Fruit fly (Drosophila melanogaster): Measurements from ENCODE around the gene Keap1.

Gene Keap1

DNA sequence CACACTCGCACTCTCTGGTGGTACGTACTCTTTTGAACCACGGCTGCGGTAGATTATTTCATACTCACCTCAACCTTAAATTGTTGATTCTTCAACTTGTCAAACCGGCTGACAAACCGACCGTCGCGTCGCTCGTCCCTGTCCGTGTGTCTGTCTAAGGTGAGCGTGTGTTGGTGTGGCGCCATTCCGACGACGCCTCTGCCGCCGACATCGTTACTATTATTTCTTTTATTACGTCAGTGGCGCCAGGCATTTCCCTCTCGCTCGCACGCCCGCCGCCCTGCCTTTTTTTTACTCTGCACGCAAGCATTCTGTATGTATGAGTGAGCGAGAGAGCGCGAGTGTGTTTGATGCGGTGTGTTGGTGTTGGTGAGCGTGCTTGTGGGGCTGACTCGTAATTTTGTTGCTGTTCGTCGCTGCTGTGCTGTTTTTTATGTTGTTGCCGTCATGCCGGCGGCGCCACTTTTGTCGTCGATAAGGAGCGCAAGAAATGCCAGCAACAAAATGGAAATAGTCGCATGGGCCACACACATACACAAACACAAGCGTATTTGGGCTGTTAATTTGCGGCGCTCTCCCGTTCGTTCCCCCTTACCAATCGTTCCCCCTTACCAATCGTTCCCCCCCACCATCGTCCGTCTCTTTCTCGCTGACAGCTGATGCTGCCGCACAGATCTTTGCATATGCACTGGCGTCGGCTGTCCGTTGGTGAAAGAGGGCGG lies 23.4 kb downstream of the Keap1 start (continued):
- peak; percentile 13 for TF ChIP-seq kah (GFP tag; optimal IDR thresholded peaks at IDR 0.05)
- TF ChIP-seq CG5180 (GFP tag; optimal IDR thresholded peaks at IDR 0.05), result peak; percentile 85
- TF ChIP-seq Mad (GFP tag; optimal IDR thresholded peaks at IDR 0.05), result no peak
- peak; percentile 45 for TF ChIP-seq CG15479 (GFP tag; optimal IDR thresholded peaks at IDR 0.05)
- peak; percentile 75 for TF ChIP-seq CTCF (GFP tag; optimal IDR thresholded peaks at IDR 0.05)
- TF ChIP-seq sens (GFP tag), result peak; percentile 77
- peak; percentile 15; the same call in 1 of the 2 replicates for TF ChIP-seq Bgb (GFP tag; IDR thresholded peaks at IDR 0.05; ENCODE audit: partially characterized antibody)
- peak; percentile 47; the same call in 2 of the 3 replicates for TF ChIP-seq Opbp (GFP tag; IDR thresholded peaks at IDR 0.05; ENCODE audit: partially characterized antibody)
- TF ChIP-seq CG17829 (tag; optimal IDR thresholded peaks at IDR 0.05), result peak; percentile 19
- peak; percentile 83 for TF ChIP-seq CG4360 (GFP tag; IDR thresholded peaks at IDR 0.05)
- peak; percentile 64; the same call in 2 of the 3 replicates for TF ChIP-seq Dbx (GFP tag; IDR thresholded peaks at IDR 0.05)
- peak; percentile 2 for TF ChIP-seq PHDP (tag; optimal IDR thresholded peaks at IDR 0.05)
- peak; percentile 95 for TF ChIP-seq chinmo (GFP tag; IDR thresholded peaks at IDR 0.05; ENCODE audit: partially characterized antibody)
- TF ChIP-seq gt (GFP tag; IDR thresholded peaks at IDR 0.05), result peak; percentile 36; the same call in 1 of the 2 replicates
- TF ChIP-seq CG8924 (tag; optimal IDR thresholded peaks at IDR 0.05), result peak; percentile 71
- TF ChIP-seq Drgx (GFP tag; IDR thresholded peaks at IDR 0.05), result peak; percentile 51
- TF ChIP-seq CG13894 (tag; optimal IDR thresholded peaks at IDR 0.05), result peak; percentile 74
- TF ChIP-seq Hr51 (GFP tag; optimal IDR thresholded peaks at IDR 0.05), result peak in 1 of 2 experiments; percentile 70
- TF ChIP-seq CG2712 (tag; optimal IDR thresholded peaks at IDR 0.05), result peak; percentile 9
- TF ChIP-seq caup (GFP tag; optimal IDR thresholded peaks at IDR 0.05; ENCODE audit: severe bottlenecking), result peak; percentile 56
- TF ChIP-seq HLHmδ (GFP tag; optimal IDR thresholded peaks at IDR 0.05), result peak; percentile 64
- peak; percentile 30 for TF ChIP-seq CG17385 (GFP tag; optimal IDR thresholded peaks at IDR 0.05)
- TF ChIP-seq Side (GFP tag; optimal IDR thresholded peaks at IDR 0.05), result peak; percentile 50
- peak; percentile 15 for TF ChIP-seq dmrt99B (tag; optimal IDR thresholded peaks at IDR 0.05)
- 0 out of 3 replicates have a peak, but pooled peaks have one; percentile 68 for TF ChIP-seq so (GFP tag; IDR thresholded peaks at IDR 0.05)
- peak; percentile 31 for TF ChIP-seq CrebB (tag; optimal IDR thresholded peaks at IDR 0.05)
- no peak for TF ChIP-seq CG4854 (GFP tag; optimal IDR thresholded peaks at IDR 0.05)
- TF ChIP-seq gem (tag; optimal IDR thresholded peaks at IDR 0.05), result no peak
- TF ChIP-seq scrt (GFP tag; optimal IDR thresholded peaks at IDR 0.05), result peak; percentile 77
- TF ChIP-seq Rx (GFP tag; IDR thresholded peaks at IDR 0.05), result 0 out of 2 replicates have a peak, but pooled peaks have one; percentile 25
- peak in 1 of 2 experiments; percentile 67 for TF ChIP-seq crp (GFP tag; optimal IDR thresholded peaks at IDR 0.05)
- peak; percentile 99 for TF ChIP-seq kni (GFP tag; optimal IDR thresholded peaks at IDR 0.05)
- peak; percentile 29 for TF ChIP-seq CG10147 (GFP tag; optimal IDR thresholded peaks at IDR 0.05)
- TF ChIP-seq lov (optimal IDR thresholded peaks at IDR 0.05), result no peak
- TF ChIP-seq lov (GFP tag; IDR thresholded peaks at IDR 0.05), result 0 out of 3 replicates have a peak, but pooled peaks have one; percentile 59
- peak; percentile 73; the same call in 1 of the 3 replicates for TF ChIP-seq CG2199 (GFP tag; IDR thresholded peaks at IDR 0.05)
- peak; percentile 100 for TF ChIP-seq sqz (GFP tag; optimal IDR thresholded peaks at IDR 0.05)
- peak in 1 of 2 experiments; percentile 58 for TF ChIP-seq bsh (GFP tag; optimal IDR thresholded peaks at IDR 0.05)
- TF ChIP-seq CG42726 (GFP tag; IDR thresholded peaks at IDR 0.05; ENCODE audit: partially characterized antibody), result 0 out of 2 replicates have a peak, but pooled peaks have one; percentile 18
- TF ChIP-seq sug (tag; optimal IDR thresholded peaks at IDR 0.05), result peak; percentile 87
- TF ChIP-seq slbo (GFP tag; IDR thresholded peaks at IDR 0.05), result peak; percentile 13; the same call in 1 of the 2 replicates
- TF ChIP-seq cwo (GFP tag; optimal IDR thresholded peaks at IDR 0.05), result peak; percentile 81
- TF ChIP-seq Hey (tag; optimal IDR thresholded peaks at IDR 0.05), result peak; percentile 71
- TF ChIP-seq sr (GFP tag; IDR thresholded peaks at IDR 0.05), result 0 out of 3 replicates have a peak, but pooled peaks have one; percentile 54
- peak in 1 of 2 experiments; percentile 59 for TF ChIP-seq Hr78 (GFP tag; optimal IDR thresholded peaks at IDR 0.05)
- 0 out of 2 replicates have a peak, but pooled peaks have one; percentile 29 for TF ChIP-seq CG11247 (GFP tag; IDR thresholded peaks at IDR 0.05)
- TF ChIP-seq E2f1 (GFP tag; IDR thresholded peaks at IDR 0.05), result peak; percentile 15; the same call in 1 of the 2 replicates

Measured in whole organism, embryonic.